ENCODE assay signal across 4 fruit fly cellular contexts in genomic region chrX:9317100-9317499, dm6.
TF ChIP-seq lines count a peak whose summit lies in the region.

No protein-coding gene starts in this region.

- TF ChIP-seq CTCF in whole organism, embryonic (GFP tag; optimal IDR thresholded peaks at IDR 0.05; lab: Kevin White, UChicago): no peak

TF ChIP-seq in whole organism, embryonic, 481 proteins besides CTCF, POLR2A, EP300 and RAD21:
- no peak for TF ChIP-seq jigr1 (GFP tag; IDR thresholded peaks at IDR 0.05; lab: Robert Waterston, UW)
- peak; percentile 18 for TF ChIP-seq sens (GFP tag; lab: Kevin White, UChicago)
- TF ChIP-seq CG1603 (tag; optimal IDR thresholded peaks at IDR 0.05; lab: Kevin White, UChicago): peak; percentile 20

TF ChIP-seq in whole organism, prepupa, 60 proteins besides CTCF, POLR2A, EP300 and RAD21 (continues in another document):
- TF ChIP-seq Sox14 (GFP tag; optimal IDR thresholded peaks at IDR 0.05; lab: Kevin White, UChicago): peak; percentile 13
- TF ChIP-seq Blimp-1 (GFP tag; optimal IDR thresholded peaks at IDR 0.05; lab: Kevin White, UChicago): no peak
- no peak for TF ChIP-seq CG11762 (GFP tag; optimal IDR thresholded peaks at IDR 0.05; lab: Kevin White, UChicago; ENCODE audit: insufficient read depth)
- TF ChIP-seq CG6854 (GFP tag; optimal IDR thresholded peaks at IDR 0.05; lab: Kevin White, UChicago): no peak
- TF ChIP-seq CG6163 (GFP tag; IDR thresholded peaks at IDR 0.05; lab: Robert Waterston, UW): no peak
- no peak for TF ChIP-seq CG34406 (GFP tag; optimal IDR thresholded peaks at IDR 0.05; lab: Kevin White, UChicago)
- TF ChIP-seq dac (GFP tag; optimal IDR thresholded peaks at IDR 0.05; lab: Kevin White, UChicago): no peak
- TF ChIP-seq CG16779 (tag; optimal IDR thresholded peaks at IDR 0.05; lab: Kevin White, UChicago): no peak
- no peak for TF ChIP-seq CG32006 (GFP tag; optimal IDR thresholded peaks at IDR 0.05; lab: Kevin White, UChicago)
- no peak for TF ChIP-seq Lpt (GFP tag; optimal IDR thresholded peaks at IDR 0.05; lab: Kevin White, UChicago)
- peak; percentile 21 for TF ChIP-seq esn (GFP tag; optimal IDR thresholded peaks at IDR 0.05; lab: Kevin White, UChicago)
- no peak for TF ChIP-seq Hr4 (GFP tag; optimal IDR thresholded peaks at IDR 0.05; lab: Kevin White, UChicago)
- no peak for TF ChIP-seq fd85E (GFP tag; optimal IDR thresholded peaks at IDR 0.05; lab: Kevin White, UChicago)
- TF ChIP-seq Hr39 (GFP tag; optimal IDR thresholded peaks at IDR 0.05; lab: Kevin White, UChicago): peak; percentile 44
- TF ChIP-seq topi (GFP tag; optimal IDR thresholded peaks at IDR 0.05; lab: Kevin White, UChicago): peak; percentile 25
- no peak for TF ChIP-seq CG3032 (tag; optimal IDR thresholded peaks at IDR 0.05; lab: Kevin White, UChicago)
- no peak for TF ChIP-seq acj6 (GFP tag; optimal IDR thresholded peaks at IDR 0.05; lab: Kevin White, UChicago)
- no peak for TF ChIP-seq Eip93F (GFP tag; optimal IDR thresholded peaks at IDR 0.05; lab: Kevin White, UChicago)
- peak; percentile 18 for TF ChIP-seq Ets96B (tag; optimal IDR thresholded peaks at IDR 0.05; lab: Kevin White, UChicago)
- TF ChIP-seq salr (GFP tag; optimal IDR thresholded peaks at IDR 0.05; lab: Kevin White, UChicago): no peak
- TF ChIP-seq CG3919 (GFP tag; optimal IDR thresholded peaks at IDR 0.05; lab: Kevin White, UChicago): no peak
- TF ChIP-seq CG10669 (GFP tag; optimal IDR thresholded peaks at IDR 0.05; lab: Kevin White, UChicago): no peak
- TF ChIP-seq Eip78C (GFP tag; lab: Kevin White, UChicago): peak; percentile 72
- no peak for TF ChIP-seq fd59A (GFP tag; optimal IDR thresholded peaks at IDR 0.05; lab: Kevin White, UChicago)
- TF ChIP-seq CG1621 (tag; optimal IDR thresholded peaks at IDR 0.05; lab: Kevin White, UChicago): peak; percentile 6
- TF ChIP-seq CG10631 (GFP tag; optimal IDR thresholded peaks at IDR 0.05; lab: Kevin White, UChicago): no peak
- TF ChIP-seq CG31627 (GFP tag; optimal IDR thresholded peaks at IDR 0.05; lab: Kevin White, UChicago): peak; percentile 38
- no peak for TF ChIP-seq CG8632 (GFP tag; optimal IDR thresholded peaks at IDR 0.05; lab: Kevin White, UChicago)
- TF ChIP-seq CG6808 (GFP tag; optimal IDR thresholded peaks at IDR 0.05; lab: Kevin White, UChicago): peak; percentile 9
- no peak for TF ChIP-seq eg (GFP tag; IDR thresholded peaks at IDR 0.05; lab: Robert Waterston, UW)
- no peak for TF ChIP-seq Ets21C (GFP tag; optimal IDR thresholded peaks at IDR 0.05; lab: Kevin White, UChicago)

TF ChIP-seq in whole organism, pupa, 21 proteins besides CTCF, POLR2A, EP300 and RAD21:
- TF ChIP-seq CG17806 (tag; optimal IDR thresholded peaks at IDR 0.05; lab: Kevin White, UChicago): peak; percentile 14
- TF ChIP-seq CG34367 (tag; optimal IDR thresholded peaks at IDR 0.05; lab: Kevin White, UChicago): peak; percentile 3
- TF ChIP-seq CG8159 (tag; optimal IDR thresholded peaks at IDR 0.05; lab: Kevin White, UChicago): peak; percentile 28
- peak; percentile 15 for TF ChIP-seq CG9948 (tag; optimal IDR thresholded peaks at IDR 0.05; lab: Kevin White, UChicago)
- no peak for TF ChIP-seq CG13204 (GFP tag; optimal IDR thresholded peaks at IDR 0.05; lab: Kevin White, UChicago)
- TF ChIP-seq CG10348 (GFP tag; IDR thresholded peaks at IDR 0.05; lab: Robert Waterston, UW): no peak
- no peak for TF ChIP-seq EcR (GFP tag; optimal IDR thresholded peaks at IDR 0.05; lab: Kevin White, UChicago)

TF ChIP-seq in whole organism, wandering third instar larva, 38 proteins besides CTCF, POLR2A, EP300 and RAD21:
- TF ChIP-seq CG9705 (GFP tag; optimal IDR thresholded peaks at IDR 0.05; lab: Kevin White, UChicago) (no peak), jim (GFP tag; optimal IDR thresholded peaks at IDR 0.05; lab: Kevin White, UChicago) (no peak), GATAd (GFP tag; optimal IDR thresholded peaks at IDR 0.05; lab: Kevin White, UChicago) (no peak), fru (GFP tag; optimal IDR thresholded peaks at IDR 0.05; lab: Kevin White, UChicago) (peak; percentile 13), ey (GFP tag; optimal IDR thresholded peaks at IDR 0.05; lab: Kevin White, UChicago) (peak; percentile 41), Hr78 (GFP tag; optimal IDR thresholded peaks at IDR 0.05; lab: Kevin White, UChicago) (no peak), OdsH (GFP tag; optimal IDR thresholded peaks at IDR 0.05; lab: Kevin White, UChicago) (no peak), brk (GFP tag; optimal IDR thresholded peaks at IDR 0.05; lab: Kevin White, UChicago) (no peak), psq (GFP tag; optimal IDR thresholded peaks at IDR 0.05; lab: Kevin White, UChicago) (no peak), Sp1 (GFP tag; optimal IDR thresholded peaks at IDR 0.05; lab: Kevin White, UChicago) (no peak), Hnf4 (GFP tag; optimal IDR thresholded peaks at IDR 0.05; lab: Kevin White, UChicago) (no peak), rgr (GFP tag; optimal IDR thresholded peaks at IDR 0.05; lab: Kevin White, UChicago) (peak; percentile 30), N (GFP tag; optimal IDR thresholded peaks at IDR 0.05; lab: Kevin White, UChicago) (no peak), dmrt93B (GFP tag; optimal IDR thresholded peaks at IDR 0.05; lab: Kevin White, UChicago) (no peak), Vsx2 (GFP tag; optimal IDR thresholded peaks at IDR 0.05; lab: Kevin White, UChicago; ENCODE audit: partially characterized antibody) (no peak), Rel (GFP tag; optimal IDR thresholded peaks at IDR 0.05; lab: Kevin White, UChicago) (no peak), Rel (tag; optimal IDR thresholded peaks at IDR 0.05; lab: Kevin White, UChicago) (no peak), usp (GFP tag; optimal IDR thresholded peaks at IDR 0.05; lab: Kevin White, UChicago) (no peak), CrebA (GFP tag; optimal IDR thresholded peaks at IDR 0.05; lab: Kevin White, UChicago; ENCODE audit: borderline replicate concordance) (no peak), br (GFP tag; optimal IDR thresholded peaks at IDR 0.05; lab: Kevin White, UChicago) (peak; percentile 17), Myc (optimal IDR thresholded peaks at IDR 0.05; lab: Kevin White, UChicago) (no peak), sage (GFP tag; optimal IDR thresholded peaks at IDR 0.05; lab: Kevin White, UChicago) (no peak), sv (GFP tag; optimal IDR thresholded peaks at IDR 0.05; lab: Kevin White, UChicago) (no peak), lola (GFP tag; optimal IDR thresholded peaks at IDR 0.05; lab: Kevin White, UChicago) (no peak), CG32264 (GFP tag; optimal IDR thresholded peaks at IDR 0.05; lab: Kevin White, UChicago) (no peak), tai (GFP tag; optimal IDR thresholded peaks at IDR 0.05; lab: Kevin White, UChicago) (no peak), Dif (GFP tag; optimal IDR thresholded peaks at IDR 0.05; lab: Kevin White, UChicago; ENCODE audit: partially characterized antibody) (no peak), Jra (GFP tag; optimal IDR thresholded peaks at IDR 0.05; lab: Kevin White, UChicago) (no peak), Mio (GFP tag; optimal IDR thresholded peaks at IDR 0.05; lab: Kevin White, UChicago) (no peak), HLH106 (tag; optimal IDR thresholded peaks at IDR 0.05; lab: Kevin White, UChicago) (peak; percentile 30), pan (optimal IDR thresholded peaks at IDR 0.05; lab: Kevin White, UChicago) (no peak), h (GFP tag; optimal IDR thresholded peaks at IDR 0.05; lab: Kevin White, UChicago) (peak; percentile 42), Dfd (GFP tag; optimal IDR thresholded peaks at IDR 0.05; lab: Kevin White, UChicago) (no peak), foxo (GFP tag; optimal IDR thresholded peaks at IDR 0.05; lab: Kevin White, UChicago) (peak in 1 of 2 experiments; percentile 44), Abd-B (GFP tag; optimal IDR thresholded peaks at IDR 0.05; lab: Kevin White, UChicago) (no peak), Hr83 (GFP tag; optimal IDR thresholded peaks at IDR 0.05; lab: Kevin White, UChicago; ENCODE audit: poor library complexity, severe bottlenecking) (no peak)

Comparison
In these comparisons a context has a peak if more than half of its experiments do, and no peak if none do; other contexts are left out.
1. Of the 7 proteins assayed by ChIP-seq in both whole organism, embryonic and whole organism, prepupa: peak only in whole organism, embryonic: none; only in whole organism, prepupa: Hr39 and Sox102F; in both: none; in neither: 5.